Worm (Caenorhabditis elegans) whole organism, young adult: ENCODE results near the gene mrpl-39.

ENCODE experiments used
- B0035.1 ChIP-seq: sonication (generic microtip); optimal IDR thresholded peaks from 2 replicates; lab custom pipeline; 2016; ENCODE audit warnings: missing genetic modification characterization, mild to moderate bottlenecking, missing compliant biosample characterization, missing genotype, missing genetic modification reagents
- D2030.7 ChIP-seq: fragments of 200-800 bp; sonication (Bioruptor generic); IDR thresholded peaks from 2 replicates; pipeline ENCODE4 v1.3.6; 2022; ENCODE audit warnings: missing genetic modification reagents, missing genetic modification characterization, missing compliant biosample characterization
- F22D6.2 ChIP-seq: sonication (generic microtip); optimal IDR thresholded peaks from 2 replicates; lab custom pipeline; 2016; ENCODE audit warnings: mild to moderate bottlenecking, missing genetic modification characterization, missing compliant biosample characterization
- F33H1.4 ChIP-seq: fragments of 200-800 bp; sonication (Bioruptor generic); IDR thresholded peaks from 2 replicates; pipeline ENCODE4 v1.3.6; 2022; ENCODE audit warnings: missing genetic modification reagents, missing genetic modification characterization, missing compliant biosample characterization
- F39B2.1 ChIP-seq: fragments of 200-800 bp; sonication (Bioruptor generic); IDR thresholded peaks from 2 replicates; pipeline ENCODE4 v1.3.6; 2022; ENCODE audit warnings: missing genetic modification reagents, missing genetic modification characterization, missing compliant biosample characterization
- Y53G8AR.9 ChIP-seq: fragments of 200-800 bp; sonication (Bioruptor generic); conservative IDR thresholded peaks from 2 replicates; pipeline ENCODE4 v1.3.6; 2022; ENCODE audit warnings: missing genetic modification reagents, missing genetic modification characterization, missing compliant biosample characterization
- Y79H2A.3 ChIP-seq: fragments of 200-800 bp; sonication (Bioruptor generic); conservative IDR thresholded peaks from 2 replicates; pipeline ENCODE4 v1.3.6; 2022; ENCODE audit warnings: missing genetic modification reagents, missing genetic modification characterization, missing compliant biosample characterization
- Y95B8A.8 ChIP-seq: fragments of 200-800 bp; sonication (Bioruptor generic); IDR thresholded peaks from 2 replicates; pipeline ENCODE4 v1.3.6; 2022; ENCODE audit warnings: missing genetic modification reagents, missing genetic modification characterization, missing compliant biosample characterization
- akir-1 ChIP-seq: fragments of 200-800 bp; sonication (Bioruptor generic); optimal IDR thresholded peaks from 2 replicates; lab custom pipeline; 2018; ENCODE audit warnings: mild to moderate bottlenecking, missing genetic modification characterization, moderate library complexity, missing compliant biosample characterization
- ama-1 ChIP-seq, 3 experiments: fragments of 150-350 bp in 1 of 3; sonication (generic microtip) in 2 of 3; optimal IDR thresholded peaks; 2 replicates each; lab custom pipeline; 2014 to 2018; ENCODE audit warnings: missing biosample characterization in 2 of 3, missing genetic modification characterization in 2 of 3, missing genetic modification reagents in 2 of 3
- aptf-2 ChIP-seq: fragments of 200-800 bp; sonication (Bioruptor generic); conservative IDR thresholded peaks from 2 replicates; pipeline ENCODE4 v1.3.6; 2022; ENCODE audit warnings: missing genetic modification reagents, missing genetic modification characterization, missing compliant biosample characterization
- attf-5 ChIP-seq: fragments of 200-800 bp; sonication (Bioruptor generic); optimal IDR thresholded peaks from 2 replicates; lab custom pipeline; 2018; ENCODE audit warnings: mild to moderate bottlenecking, missing genetic modification characterization, missing compliant biosample characterization
- attf-6 ChIP-seq: fragments of 200-800 bp; sonication (Bioruptor generic); IDR thresholded peaks from 2 replicates; pipeline ENCODE4 v1.3.6; 2022; ENCODE audit warnings: missing genetic modification reagents, missing genetic modification characterization, missing compliant biosample characterization
- ccch-3 ChIP-seq: fragments of 200-800 bp; sonication (Bioruptor generic); optimal IDR thresholded peaks from 2 replicates; lab custom pipeline; 2018; ENCODE audit warnings: mild to moderate bottlenecking, missing genetic modification characterization, missing compliant biosample characterization
- ceh-40 ChIP-seq: fragments of 200-800 bp; sonication (Bioruptor generic); IDR thresholded peaks from 2 replicates; pipeline ENCODE4 v1.3.6; 2022; ENCODE audit warnings: missing genetic modification characterization, missing compliant biosample characterization
- ceh-79 ChIP-seq: sonication (generic microtip); optimal IDR thresholded peaks from 2 replicates; lab custom pipeline; 2017; ENCODE audit warnings: mild to moderate bottlenecking, missing genetic modification characterization, missing compliant biosample characterization
- egl-18 ChIP-seq: fragments of 200-800 bp; sonication (Bioruptor generic); IDR thresholded peaks from 2 replicates; pipeline ENCODE4 v1.3.6; 2022; ENCODE audit warnings: missing genetic modification reagents, missing genetic modification characterization, missing compliant biosample characterization
- ets-4 ChIP-seq: fragments of 200-800 bp; sonication (Bioruptor generic); optimal IDR thresholded peaks from 2 replicates; lab custom pipeline; 2018; ENCODE audit warnings: mild to moderate bottlenecking, missing genetic modification characterization, missing compliant biosample characterization
- hmg-1.2 ChIP-seq: fragments of 200-800 bp; sonication (Bioruptor generic); IDR thresholded peaks from 2 replicates; pipeline ENCODE4 v1.3.6; 2022; ENCODE audit warnings: missing genetic modification reagents, missing genetic modification characterization, missing compliant biosample characterization
- hmg-20 ChIP-seq: fragments of 200-800 bp; sonication (Bioruptor generic); IDR thresholded peaks from 2 replicates; pipeline ENCODE4 v1.3.6; 2022; ENCODE audit warnings: missing genetic modification reagents, missing genetic modification characterization, missing compliant biosample characterization
- hrde-1 ChIP-seq: sonication (generic microtip); optimal IDR thresholded peaks from 2 replicates; lab custom pipeline; 2016; ENCODE audit warnings: missing genetic modification characterization, mild to moderate bottlenecking, missing compliant biosample characterization, moderate library complexity, missing genotype, missing genetic modification reagents, borderline replicate concordance
- let-526 ChIP-seq: fragments of 200-800 bp; sonication (Bioruptor generic); IDR thresholded peaks from 2 replicates; pipeline ENCODE4 v1.3.6; 2022; ENCODE audit warnings: missing genetic modification reagents, missing genetic modification characterization, missing compliant biosample characterization
- lin-26 ChIP-seq: fragments of 200-800 bp; sonication (Bioruptor generic); IDR thresholded peaks from 2 replicates; pipeline ENCODE4 v1.3.6; 2022; ENCODE audit warnings: missing genetic modification reagents, missing genetic modification characterization, missing compliant biosample characterization
- lin-35 ChIP-seq, 3 experiments: fragments of 150-350 bp in 2 of 3; sonication (generic microtip) in 1 of 3; optimal IDR thresholded peaks; 2 replicates each; lab custom pipeline; 2014 to 2018; ENCODE audit warnings: missing biosample characterization in 3 of 3, missing genetic modification characterization in 3 of 3, missing genetic modification reagents in 3 of 3
- lin-40 ChIP-seq: sonication (generic microtip); optimal IDR thresholded peaks from 2 replicates; lab custom pipeline; 2016; ENCODE audit warnings: missing genetic modification characterization, mild to moderate bottlenecking, missing compliant biosample characterization, missing genotype, missing genetic modification reagents
- lin-54 ChIP-seq: fragments of 200-800 bp; sonication (Bioruptor generic); optimal IDR thresholded peaks from 2 replicates; lab custom pipeline; 2018; ENCODE audit warnings: mild to moderate bottlenecking, missing genetic modification characterization, missing compliant biosample characterization
- lir-1 ChIP-seq: fragments of 200-800 bp; sonication (Bioruptor generic); conservative IDR thresholded peaks from 2 replicates; pipeline ENCODE4 v1.3.6; 2022; ENCODE audit warnings: missing genetic modification reagents, missing genetic modification characterization, missing compliant biosample characterization
- lsl-1 ChIP-seq: fragments of 200-800 bp; sonication (Bioruptor generic); optimal IDR thresholded peaks from 2 replicates; lab custom pipeline; 2018; ENCODE audit warnings: mild to moderate bottlenecking, missing genetic modification characterization, moderate library complexity, missing compliant biosample characterization
- lsy-27 ChIP-seq: sonication (generic microtip); optimal IDR thresholded peaks from 2 replicates; lab custom pipeline; 2017; ENCODE audit warnings: missing genetic modification characterization, mild to moderate bottlenecking, missing compliant biosample characterization, antibody characterized with exemption, missing genotype, borderline replicate concordance; ENCODE audit not compliant: insufficient read depth
- madf-3 ChIP-seq: fragments of 200-800 bp; sonication (Bioruptor generic); IDR thresholded peaks from 2 replicates; pipeline ENCODE4 v1.3.6; 2022; ENCODE audit warnings: missing genetic modification reagents, missing genetic modification characterization, missing compliant biosample characterization
- madf-8 ChIP-seq: fragments of 200-800 bp; sonication (Bioruptor generic); conservative IDR thresholded peaks from 2 replicates; pipeline ENCODE4 v1.3.6; 2022; ENCODE audit warnings: missing genetic modification reagents, missing genetic modification characterization, missing compliant biosample characterization
- nfya-2 ChIP-seq: fragments of 200-800 bp; sonication (Bioruptor generic); IDR thresholded peaks from 2 replicates; pipeline ENCODE4 v1.3.6; 2022; ENCODE audit warnings: missing genetic modification reagents, missing genetic modification characterization, missing compliant biosample characterization
- nfyb-1 ChIP-seq: fragments of 200-800 bp; sonication (Bioruptor generic); IDR thresholded peaks from 2 replicates; pipeline ENCODE4 v1.3.6; 2022; ENCODE audit warnings: missing genetic modification reagents, missing genetic modification characterization, missing compliant biosample characterization
- nhr-120 ChIP-seq: fragments of 200-800 bp; sonication (Bioruptor generic); IDR thresholded peaks from 2 replicates; pipeline ENCODE4 v1.3.6; 2022; ENCODE audit warnings: missing genetic modification characterization, missing compliant biosample characterization
- nhr-179 ChIP-seq: sonication (generic microtip); optimal IDR thresholded peaks from 2 replicates; lab custom pipeline; 2016; ENCODE audit warnings: mild to moderate bottlenecking, missing genetic modification characterization, missing compliant biosample characterization
- nhr-80 ChIP-seq: sonication (generic microtip); optimal IDR thresholded peaks from 2 replicates; lab custom pipeline; 2016; ENCODE audit warnings: missing genetic modification characterization, missing compliant biosample characterization
- pha-4 ChIP-seq: fragments of 150-350 bp; sonication (generic microtip); optimal IDR thresholded peaks from 2 replicates; lab custom pipeline; 2014; ENCODE audit warnings: missing biosample characterization, missing genetic modification reagents, missing genetic modification characterization
- repo-1 ChIP-seq: sonication (generic microtip); optimal IDR thresholded peaks from 2 replicates; lab custom pipeline; 2017; ENCODE audit warnings: mild to moderate bottlenecking, missing genetic modification characterization, missing compliant biosample characterization
- snpc-4 ChIP-seq, 5 experiments: fragments of 150-350 bp in 1 of 5; sonication (generic microtip) in 4 of 5; optimal IDR thresholded peaks; 2 replicates each; lab custom pipeline; 2014 to 2018; ENCODE audit warnings: missing genetic modification characterization in 5 of 5, missing biosample characterization in 3 of 5, antibody characterized with exemption in 2 of 5, mild to moderate bottlenecking in 2 of 5, missing compliant biosample characterization in 2 of 5, missing genotype in 2 of 5, moderate library complexity in 2 of 5, missing genetic modification reagents in 1 of 5
- tbp1 ChIP-seq: fragments of 200-800 bp; sonication (Bioruptor generic); optimal IDR thresholded peaks from 2 replicates; lab custom pipeline; 2018; ENCODE audit warnings: mild to moderate bottlenecking, missing genetic modification characterization, missing compliant biosample characterization
- xnd-1 ChIP-seq: sonication (generic microtip); optimal IDR thresholded peaks from 2 replicates; lab custom pipeline; 2016; ENCODE audit warnings: missing genotype, missing genetic modification reagents, missing genetic modification characterization, missing compliant biosample characterization
- zim-3 ChIP-seq: sonication (generic microtip); optimal IDR thresholded peaks from 2 replicates; lab custom pipeline; 2017; ENCODE audit warnings: mild to moderate bottlenecking, missing genetic modification characterization, moderate library complexity, missing compliant biosample characterization
- ztf-18 ChIP-seq: sonication (generic microtip); optimal IDR thresholded peaks from 2 replicates; lab custom pipeline; 2016; ENCODE audit warnings: missing genotype, mild to moderate bottlenecking, missing genetic modification characterization, missing compliant biosample characterization

The mrpl-39 gene

DNA sequence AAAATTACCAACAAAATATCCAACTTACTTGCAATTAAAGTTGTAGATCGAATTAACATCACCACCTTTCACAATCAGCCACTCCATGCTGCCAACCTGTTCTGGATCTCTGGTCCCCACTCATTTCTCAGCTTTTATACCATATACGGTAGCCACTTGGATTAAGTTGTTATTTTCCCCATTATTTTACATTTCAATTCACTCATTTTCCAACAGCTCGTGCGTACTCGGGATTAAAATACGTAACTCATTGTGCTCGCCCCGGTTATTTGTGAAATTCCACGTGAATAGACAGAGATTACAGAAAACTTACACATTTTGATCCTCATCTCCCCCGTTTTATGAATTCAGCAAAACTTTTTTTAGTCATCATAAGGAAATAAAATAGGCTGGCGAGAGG, 18.3 kb upstream of the mrpl-39 start, which contains the start of gene srt-41:
srt-41 (minus strand) TSS at position 101 of the 400 bp plus-strand sequence.
- TF ChIP-seq nhr-179 (tag; lab: Kevin White, UChicago) (no peak), let-526 (GFP tag; lab: Robert Waterston, UW) (no peak), lin-54 (GFP tag; lab: Kevin White, UChicago) (no peak), lin-26 (GFP tag; lab: Robert Waterston, UW) (no peak), B0035.1 (no peak), lin-35 (GFP tag; optimal IDR thresholded peaks at IDR 0.05; lab: Kevin White, UChicago) (no peak), madf-8 (GFP tag; lab: Robert Waterston, UW) (no peak), F22D6.2 (tag; lab: Kevin White, UChicago) (no peak), snpc-4 (GFP tag; optimal IDR thresholded peaks at IDR 0.05; lab: Kevin White, UChicago) (no peak), snpc-4 (tag; optimal IDR thresholded peaks at IDR 0.05; lab: Kevin White, UChicago) (no peak), ceh-40 (GFP tag; lab: Robert Waterston, UW) (no peak), nfyb-1 (no peak), lir-1 (no peak), F33H1.4 (GFP tag; lab: Robert Waterston, UW) (no peak), pha-4 (tag; lab: Kevin White, UChicago) (no peak)

DNA sequence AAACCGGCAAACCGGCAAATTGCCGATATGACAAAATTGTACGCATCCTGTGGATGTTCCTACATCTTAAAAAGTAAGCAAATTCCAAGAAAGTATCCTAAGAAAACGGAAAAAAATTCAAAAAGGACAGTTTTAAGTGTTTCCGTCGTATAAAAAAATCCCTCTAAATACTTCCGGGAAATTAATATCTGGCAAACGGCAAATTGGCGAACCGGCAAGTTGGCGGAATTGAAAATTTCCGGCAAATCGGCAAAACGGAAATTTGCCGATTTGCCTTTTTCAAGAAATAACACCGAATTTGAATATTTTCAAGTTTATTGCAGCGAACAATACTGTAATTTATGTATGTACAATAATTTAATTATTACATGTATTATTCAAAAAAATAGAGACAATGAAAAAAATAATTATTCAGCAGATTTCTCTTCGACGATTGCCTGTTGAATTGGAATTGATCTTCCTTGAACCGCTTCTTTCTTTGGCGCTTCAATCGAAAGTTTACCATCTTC, 17.3 kb upstream of the mrpl-39 start:
- TF ChIP-seq ama-1 (optimal IDR thresholded peaks at IDR 0.05; lab: Kevin White, UChicago) (peak; percentile 38), ama-1 (GFP tag; optimal IDR thresholded peaks at IDR 0.05; lab: Kevin White, UChicago) (no peak), repo-1 (tag; lab: Kevin White, UChicago) (peak; percentile 5), lsy-27 (tag; lab: Kevin White, UChicago) (no peak), akir-1 (GFP tag; lab: Kevin White, UChicago) (no peak), zim-3 (tag; lab: Kevin White, UChicago) (no peak), nhr-80 (tag; lab: Kevin White, UChicago) (peak; percentile 5), nhr-120 (no peak), hmg-1.2 (GFP tag; lab: Robert Waterston, UW) (no peak), tbp1 (no peak)

DNA sequence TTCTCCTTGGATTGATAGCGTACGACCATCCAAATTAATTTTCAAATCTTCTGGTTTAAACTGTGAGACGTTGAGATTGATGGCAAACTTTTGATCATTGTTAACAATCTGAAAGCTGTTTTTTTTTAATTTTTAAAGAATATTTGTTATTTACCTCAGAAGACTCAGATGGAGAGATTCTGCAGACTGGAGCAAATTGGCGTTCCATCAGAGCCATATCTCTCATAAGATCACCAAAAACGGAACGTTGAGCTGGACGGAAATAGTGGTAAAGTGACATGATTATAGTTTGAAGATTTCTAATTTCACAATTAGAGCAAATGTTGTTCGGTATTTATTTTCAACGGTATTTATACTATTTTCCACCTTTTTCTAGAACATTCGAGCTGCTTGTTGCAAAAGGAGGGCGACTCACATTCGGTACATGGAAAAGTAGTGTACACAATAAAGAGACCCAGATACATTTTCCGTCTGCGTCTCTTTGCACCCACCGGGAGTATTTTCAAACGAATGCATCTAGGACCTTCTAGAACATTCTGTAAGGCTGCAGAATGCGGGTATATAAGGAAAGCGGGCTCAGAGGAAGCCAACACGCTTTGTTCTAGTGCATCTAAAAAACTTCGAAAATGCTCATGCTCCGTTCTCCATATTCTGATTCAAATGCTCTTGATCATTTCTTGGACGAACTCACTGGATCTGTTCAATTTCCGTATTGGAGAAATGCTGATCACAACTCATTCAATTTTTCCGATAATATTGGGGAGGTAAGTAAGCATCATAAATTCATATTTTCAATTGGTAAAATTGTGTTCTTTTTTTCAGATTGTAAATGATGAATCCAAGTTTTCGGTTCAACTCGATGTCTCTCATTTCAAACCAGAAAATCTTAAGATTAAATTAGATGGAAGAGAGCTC, 16.5 kb upstream of the mrpl-39 start, which contains the start of the genes hsp-16.2 and hsp-16.41:
hsp-16.2 (minus strand) TSS at position 313 of the 915 bp plus-strand sequence.
hsp-16.41 (plus strand) TSS at position 534 of the 915 bp plus-strand sequence.
- TF ChIP-seq Y95B8A.8: 0 out of 2 replicates have a peak, but pooled peaks have one; percentile 35
- TF ChIP-seq attf-6 (GFP tag; lab: Robert Waterston, UW): no peak
- no peak for TF ChIP-seq ceh-79 (tag; lab: Kevin White, UChicago)
- no peak for TF ChIP-seq Y79H2A.3 (GFP tag; lab: Robert Waterston, UW)
- no peak for TF ChIP-seq aptf-2 (GFP tag; lab: Robert Waterston, UW)
- TF ChIP-seq hmg-20: no peak
- TF ChIP-seq Y53G8AR.9 (GFP tag; lab: Robert Waterston, UW): no peak
- no peak for TF ChIP-seq let-526 (GFP tag; lab: Robert Waterston, UW)
- no peak for TF ChIP-seq B0035.1
- no peak for TF ChIP-seq madf-3 (GFP tag; lab: Robert Waterston, UW)
- TF ChIP-seq attf-5 (GFP tag; lab: Kevin White, UChicago): no peak
- TF ChIP-seq egl-18 (GFP tag; lab: Robert Waterston, UW): no peak
- no peak for TF ChIP-seq D2030.7 (GFP tag; lab: Robert Waterston, UW)
- no peak for TF ChIP-seq F39B2.1
- TF ChIP-seq hrde-1 (tag; lab: Kevin White, UChicago): no peak
- TF ChIP-seq ccch-3 (GFP tag; lab: Kevin White, UChicago): no peak
- no peak for TF ChIP-seq xnd-1 (tag; lab: Kevin White, UChicago)
- no peak for TF ChIP-seq nfya-2 (GFP tag; lab: Robert Waterston, UW)
- no peak for TF ChIP-seq lsl-1 (GFP tag; lab: Kevin White, UChicago)
- peak; percentile 24 for TF ChIP-seq lin-40 (tag; lab: Kevin White, UChicago)
- no peak for TF ChIP-seq ets-4
- TF ChIP-seq ztf-18: no peak
